Worm (Caenorhabditis elegans) whole organism, young adult: ENCODE measurements around the gene magu-4.

Source experiments
- B0336.3 ChIP-seq: fragments of 200-800 bp; sonication (Bioruptor generic); IDR thresholded peaks from 2 replicates; pipeline ENCODE4 v1.3.6; 2022; ENCODE audit warnings: missing genetic modification characterization, missing compliant biosample characterization
- C06A6.2 ChIP-seq: fragments of 200-800 bp; sonication (Bioruptor generic); conservative IDR thresholded peaks from 2 replicates; pipeline ENCODE4 v1.3.6; 2022; ENCODE audit warnings: missing genetic modification characterization, missing compliant biosample characterization
- F39B2.1 ChIP-seq: fragments of 200-800 bp; sonication (Bioruptor generic); IDR thresholded peaks from 2 replicates; pipeline ENCODE4 v1.3.6; 2022; ENCODE audit warnings: missing genetic modification reagents, missing genetic modification characterization, missing compliant biosample characterization
- F55B11.4 ChIP-seq: sonication (generic microtip); optimal IDR thresholded peaks from 2 replicates; lab custom pipeline; 2016; ENCODE audit warnings: missing compliant biosample characterization, missing genetic modification characterization, borderline replicate concordance; ENCODE audit not compliant: insufficient read depth
- F57A8.1 ChIP-seq: fragments of 200-800 bp; sonication (Bioruptor generic); optimal IDR thresholded peaks from 2 replicates; lab custom pipeline; 2018; ENCODE audit warnings: mild to moderate bottlenecking, missing genetic modification characterization, moderate library complexity, missing compliant biosample characterization
- K11D2.4 ChIP-seq: fragments of 200-800 bp; sonication (Bioruptor generic); IDR thresholded peaks from 2 replicates; pipeline ENCODE4 v1.3.6; 2022; ENCODE audit warnings: missing genetic modification reagents, missing genetic modification characterization, missing compliant biosample characterization
- Y53G8AR.9 ChIP-seq: fragments of 200-800 bp; sonication (Bioruptor generic); conservative IDR thresholded peaks from 2 replicates; pipeline ENCODE4 v1.3.6; 2022; ENCODE audit warnings: missing genetic modification reagents, missing genetic modification characterization, missing compliant biosample characterization
- Y56A3A.18 ChIP-seq: fragments of 200-800 bp; sonication (Bioruptor generic); IDR thresholded peaks from 2 replicates; pipeline ENCODE4 v1.3.6; 2022; ENCODE audit warnings: missing genetic modification reagents, missing genetic modification characterization, missing compliant biosample characterization
- ama-1 ChIP-seq, 3 experiments: fragments of 150-350 bp in 1 of 3; sonication (generic microtip) in 2 of 3; optimal IDR thresholded peaks; 2 replicates each; lab custom pipeline; 2014 to 2018; ENCODE audit warnings: missing biosample characterization in 2 of 3, missing genetic modification characterization in 2 of 3, missing genetic modification reagents in 2 of 3
- atf-7 ChIP-seq: sonication (generic microtip); optimal IDR thresholded peaks from 2 replicates; lab custom pipeline; 2017; ENCODE audit warnings: mild to moderate bottlenecking, missing genetic modification characterization, missing compliant biosample characterization
- attf-3 ChIP-seq: fragments of 200-800 bp; sonication (Bioruptor generic); conservative IDR thresholded peaks from 2 replicates; pipeline ENCODE4 v1.3.6; 2022; ENCODE audit warnings: missing genetic modification reagents, missing genetic modification characterization, missing compliant biosample characterization
- attf-6 ChIP-seq: fragments of 200-800 bp; sonication (Bioruptor generic); IDR thresholded peaks from 2 replicates; pipeline ENCODE4 v1.3.6; 2022; ENCODE audit warnings: missing genetic modification reagents, missing genetic modification characterization, missing compliant biosample characterization
- ceh-27 ChIP-seq: fragments of 200-800 bp; sonication (Bioruptor generic); optimal IDR thresholded peaks from 2 replicates; lab custom pipeline; 2018; ENCODE audit warnings: mild to moderate bottlenecking, missing genetic modification characterization, moderate library complexity, missing compliant biosample characterization
- ceh-91 ChIP-seq: fragments of 200-800 bp; sonication (Bioruptor generic); IDR thresholded peaks from 2 replicates; pipeline ENCODE4 v1.3.6; 2022; ENCODE audit warnings: missing genetic modification reagents, missing genetic modification characterization, missing compliant biosample characterization
- dox-1 ChIP-seq: fragments of 200-800 bp; sonication (Bioruptor generic); IDR thresholded peaks from 2 replicates; pipeline ENCODE4 v1.3.6; 2022; ENCODE audit warnings: missing genetic modification reagents, missing genetic modification characterization, missing compliant biosample characterization
- dpff-1 ChIP-seq: sonication (generic microtip); optimal IDR thresholded peaks from 2 replicates; lab custom pipeline; 2017; ENCODE audit warnings: mild to moderate bottlenecking, missing genetic modification characterization, missing compliant biosample characterization
- him-1 ChIP-seq: sonication (generic microtip); optimal IDR thresholded peaks from 2 replicates; lab custom pipeline; 2016; ENCODE audit warnings: missing genotype, missing genetic modification reagents, missing genetic modification characterization, missing compliant biosample characterization
- hlh-26 ChIP-seq: fragments of 200-800 bp; sonication (Bioruptor generic); conservative IDR thresholded peaks from 2 replicates; pipeline ENCODE4 v1.3.6; 2022; ENCODE audit warnings: missing genetic modification reagents, missing genetic modification characterization, missing compliant biosample characterization
- hmg-1.2 ChIP-seq: fragments of 200-800 bp; sonication (Bioruptor generic); IDR thresholded peaks from 2 replicates; pipeline ENCODE4 v1.3.6; 2022; ENCODE audit warnings: missing genetic modification reagents, missing genetic modification characterization, missing compliant biosample characterization
- hsf-1 ChIP-seq: fragments of 200-800 bp; sonication (Bioruptor generic); IDR thresholded peaks from 2 replicates; pipeline ENCODE4 v1.3.6; 2022; ENCODE audit warnings: missing genetic modification reagents, missing genetic modification characterization, missing compliant biosample characterization
- let-526 ChIP-seq: fragments of 200-800 bp; sonication (Bioruptor generic); IDR thresholded peaks from 2 replicates; pipeline ENCODE4 v1.3.6; 2022; ENCODE audit warnings: missing genetic modification reagents, missing genetic modification characterization, missing compliant biosample characterization
- let-607 ChIP-seq, 2 experiments: fragments of 200-800 bp in 1 of 2; sonication (Bioruptor generic) in 1 of 2; sonication (generic microtip) in 1 of 2; optimal IDR thresholded peaks; 2 replicates each; lab custom pipeline; 2016 to 2018; ENCODE audit warnings: mild to moderate bottlenecking in 2 of 2, missing compliant biosample characterization in 2 of 2, missing genetic modification characterization in 2 of 2, moderate library complexity in 2 of 2, missing genotype in 1 of 2
- lsy-27 ChIP-seq: sonication (generic microtip); optimal IDR thresholded peaks from 2 replicates; lab custom pipeline; 2017; ENCODE audit warnings: missing genetic modification characterization, mild to moderate bottlenecking, missing compliant biosample characterization, antibody characterized with exemption, missing genotype, borderline replicate concordance; ENCODE audit not compliant: insufficient read depth
- madf-8 ChIP-seq: fragments of 200-800 bp; sonication (Bioruptor generic); conservative IDR thresholded peaks from 2 replicates; pipeline ENCODE4 v1.3.6; 2022; ENCODE audit warnings: missing genetic modification reagents, missing genetic modification characterization, missing compliant biosample characterization
- nfyb-1 ChIP-seq: fragments of 200-800 bp; sonication (Bioruptor generic); IDR thresholded peaks from 2 replicates; pipeline ENCODE4 v1.3.6; 2022; ENCODE audit warnings: missing genetic modification reagents, missing genetic modification characterization, missing compliant biosample characterization
- nhr-90 ChIP-seq: sonication (generic microtip); optimal IDR thresholded peaks from 2 replicates; lab custom pipeline; 2016; ENCODE audit warnings: missing genotype, mild to moderate bottlenecking, missing genetic modification characterization, missing compliant biosample characterization
- pbrm-1 ChIP-seq: fragments of 200-800 bp; sonication (Bioruptor generic); IDR thresholded peaks from 2 replicates; pipeline ENCODE4 v1.3.6; 2022; ENCODE audit warnings: missing genetic modification reagents, missing genetic modification characterization, missing compliant biosample characterization
- rec-8 ChIP-seq, 2 experiments: sonication (generic microtip); optimal IDR thresholded peaks; 2 replicates each; lab custom pipeline; 2016; ENCODE audit warnings: mild to moderate bottlenecking in 2 of 2, missing genetic modification characterization in 2 of 2, missing genetic modification reagents in 2 of 2, missing genotype in 2 of 2, missing biosample characterization in 1 of 2, missing compliant biosample characterization in 1 of 2, moderate library complexity in 1 of 2
- snpc-1.1 ChIP-seq: sonication (generic microtip); optimal IDR thresholded peaks from 2 replicates; lab custom pipeline; 2017; ENCODE audit warnings: missing genetic modification characterization, mild to moderate bottlenecking, missing compliant biosample characterization, antibody characterized with exemption, moderate library complexity, missing genotype, missing genetic modification reagents; ENCODE audit not compliant: insufficient read depth
- snpc-4 ChIP-seq, 5 experiments: fragments of 150-350 bp in 1 of 5; sonication (generic microtip) in 4 of 5; optimal IDR thresholded peaks; 2 replicates each; lab custom pipeline; 2014 to 2018; ENCODE audit warnings: missing genetic modification characterization in 5 of 5, missing biosample characterization in 3 of 5, antibody characterized with exemption in 2 of 5, mild to moderate bottlenecking in 2 of 5, missing compliant biosample characterization in 2 of 5, missing genotype in 2 of 5, moderate library complexity in 2 of 5, missing genetic modification reagents in 1 of 5
- tbp1 ChIP-seq: fragments of 200-800 bp; sonication (Bioruptor generic); optimal IDR thresholded peaks from 2 replicates; lab custom pipeline; 2018; ENCODE audit warnings: mild to moderate bottlenecking, missing genetic modification characterization, missing compliant biosample characterization
- tlf-1 ChIP-seq: fragments of 200-800 bp; sonication (Bioruptor generic); optimal IDR thresholded peaks from 2 replicates; lab custom pipeline; 2018; ENCODE audit warnings: mild to moderate bottlenecking, missing genetic modification characterization, missing compliant biosample characterization
- unc-62 ChIP-seq: fragments of 150-350 bp; optimal IDR thresholded peaks from 2 replicates; lab custom pipeline; 2014; ENCODE audit warnings: missing biosample characterization, missing genetic modification reagents, missing genetic modification characterization

The magu-4 gene

DNA sequence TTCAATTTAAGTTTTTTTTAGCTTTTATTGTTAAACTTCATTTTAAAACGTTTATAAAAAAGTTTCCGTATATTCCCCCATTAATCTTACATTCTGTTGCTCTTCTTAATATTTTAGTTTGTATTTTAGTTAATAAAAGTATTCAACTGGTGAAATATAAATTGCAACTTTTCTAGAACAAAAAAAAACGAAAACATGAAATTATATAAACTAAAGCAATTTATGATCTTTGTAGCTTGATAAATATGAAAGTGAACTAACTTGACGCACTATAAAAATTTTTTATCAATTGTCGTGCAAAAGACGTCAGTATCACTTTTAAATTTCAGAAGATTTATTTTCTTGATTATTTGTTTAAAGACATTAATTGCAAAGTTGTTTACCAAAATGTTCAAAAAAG lies 8.1 kb downstream of the magu-4 start, which contains the start of gene F44D12.2:
F44D12.2 (minus strand) TSS at position 101 of the 400 bp plus-strand sequence.
- TF ChIP-seq atf-7 (no peak), F55B11.4 (tag; lab: Kevin White, UChicago) (no peak), Y56A3A.18 (GFP tag; lab: Robert Waterston, UW) (no peak), dpff-1 (tag; lab: Kevin White, UChicago) (no peak)

DNA sequence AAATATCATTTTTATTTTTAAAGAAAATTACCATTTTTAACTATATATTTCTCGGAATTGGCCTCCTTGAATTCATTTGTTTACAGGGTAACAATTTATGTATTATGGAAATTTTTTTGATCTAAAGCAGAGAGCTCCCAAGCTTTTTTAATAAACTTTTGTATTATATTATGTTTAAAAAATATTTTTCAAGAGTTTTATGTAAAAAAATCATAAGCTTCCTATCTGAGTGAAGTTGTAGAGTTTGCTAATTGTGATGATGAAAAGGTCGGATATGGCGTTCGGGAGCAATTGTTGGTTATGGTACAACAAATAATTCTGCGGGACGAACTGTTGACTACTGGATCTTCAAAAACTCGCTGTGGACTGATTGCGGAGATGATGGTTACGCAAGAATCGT lies 11.7 kb downstream of the magu-4 start, which contains the start of gene F44D12.19:
F44D12.19 (plus strand) TSS at position 301 of the 400 bp plus-strand sequence.
- TF ChIP-seq let-607 (tag; optimal IDR thresholded peaks at IDR 0.05; lab: Kevin White, UChicago) (no peak), attf-6 (GFP tag; lab: Robert Waterston, UW) (no peak), ceh-91 (GFP tag; lab: Robert Waterston, UW) (no peak), hsf-1 (GFP tag; lab: Robert Waterston, UW) (no peak), F39B2.1 (GFP tag; lab: Robert Waterston, UW) (no peak), B0336.3 (GFP tag; lab: Robert Waterston, UW) (no peak), him-1 (tag; lab: Kevin White, UChicago) (no peak), dox-1 (GFP tag; lab: Robert Waterston, UW) (no peak), C06A6.2 (GFP tag; lab: Robert Waterston, UW) (no peak), attf-3 (no peak), K11D2.4 (GFP tag; lab: Robert Waterston, UW) (no peak), madf-8 (no peak), ceh-27 (no peak), F57A8.1 (no peak), snpc-1.1 (no peak)

DNA sequence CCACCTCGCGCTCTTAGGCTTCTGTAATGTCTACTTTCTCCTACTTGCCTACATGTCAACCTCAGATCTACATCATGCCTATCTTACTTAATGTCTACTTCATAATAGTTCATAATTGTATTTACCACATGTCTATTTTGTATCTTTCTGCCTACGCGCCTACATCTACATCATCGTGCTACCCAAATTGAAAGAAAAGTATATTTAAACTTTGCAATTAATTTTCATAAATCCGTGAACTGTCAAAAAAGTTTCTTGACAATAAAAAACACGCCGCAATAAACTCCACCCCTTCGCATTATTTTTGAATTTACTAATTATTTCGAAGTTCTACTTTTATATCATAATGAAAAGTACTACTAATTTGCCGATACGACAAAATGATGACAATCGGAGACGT lies 13.4 kb downstream of the magu-4 start, which contains the start of gene F44D12.8:
F44D12.8 (plus strand) TSS at position 301 of the 400 bp plus-strand sequence.
- TF ChIP-seq pbrm-1 (GFP tag; lab: Robert Waterston, UW): no peak
- TF ChIP-seq unc-62: no peak
- no peak for TF ChIP-seq tbp1 (GFP tag; lab: Kevin White, UChicago)

DNA sequence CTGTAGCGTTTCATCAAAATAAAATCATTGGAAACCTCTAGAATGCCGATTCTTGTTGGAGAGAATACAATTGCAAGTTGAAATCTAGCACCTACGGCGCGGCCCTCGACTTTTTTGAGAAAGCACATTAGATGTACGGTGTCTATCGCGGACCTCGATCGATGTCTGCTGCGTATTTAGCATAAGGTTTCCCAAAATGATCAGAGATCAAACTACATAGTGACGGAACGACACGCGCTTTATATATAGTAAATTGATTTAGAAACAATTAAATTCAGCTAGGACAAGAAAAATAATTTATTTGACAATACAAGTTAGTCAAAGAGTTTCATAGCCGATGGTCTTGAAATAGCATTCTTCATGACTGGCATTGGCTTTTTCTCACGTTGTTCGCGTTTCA lies 16.6 kb downstream of the magu-4 start:
- TF ChIP-seq dox-1 (GFP tag; lab: Robert Waterston, UW) (no peak), nhr-90 (tag; lab: Kevin White, UChicago) (no peak), hmg-1.2 (peak; percentile 51), snpc-4 (GFP tag; optimal IDR thresholded peaks at IDR 0.05; lab: Kevin White, UChicago) (no peak), snpc-4 (tag; optimal IDR thresholded peaks at IDR 0.05; lab: Kevin White, UChicago) (peak in 2 of 4 experiments; percentile 62 to 85), lsy-27 (tag; lab: Kevin White, UChicago) (no peak), K11D2.4 (GFP tag; lab: Robert Waterston, UW) (no peak), pbrm-1 (GFP tag; lab: Robert Waterston, UW) (peak; percentile 54), rec-8 (tag; optimal IDR thresholded peaks at IDR 0.05; lab: Kevin White, UChicago) (no peak), snpc-1.1 (peak; percentile 71), C06A6.2 (GFP tag; lab: Robert Waterston, UW) (no peak)

DNA sequence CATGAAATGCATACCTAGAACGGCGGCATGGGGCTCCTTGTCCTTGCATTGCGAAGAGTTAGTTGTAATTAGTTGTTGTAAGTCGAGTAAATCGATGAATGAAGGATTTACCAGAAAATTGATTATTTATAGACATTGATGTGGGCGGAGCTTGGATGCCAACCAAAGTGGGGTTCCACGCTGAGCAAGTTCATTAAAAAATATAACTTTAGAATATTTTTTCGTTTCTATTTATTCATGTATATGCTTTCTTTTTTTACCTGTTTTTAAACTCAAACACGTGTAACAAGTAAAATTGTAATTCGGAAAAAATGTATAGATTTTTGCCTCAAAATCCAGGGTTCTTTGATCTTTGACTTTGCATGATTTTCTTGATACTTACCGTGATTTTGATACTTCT lies 18.0 kb downstream of the magu-4 start, which contains the start of gene gipc-2:
gipc-2 (minus strand) TSS at position 101 of the 400 bp plus-strand sequence.
- no peak for TF ChIP-seq hlh-26
- TF ChIP-seq let-526: no peak
- TF ChIP-seq F57A8.1: no peak
- TF ChIP-seq Y56A3A.18 (GFP tag; lab: Robert Waterston, UW): no peak
- TF ChIP-seq tlf-1: no peak
- no peak for TF ChIP-seq Y53G8AR.9
- TF ChIP-seq nfyb-1: no peak
- no peak for TF ChIP-seq F55B11.4 (tag; lab: Kevin White, UChicago)
- no peak for TF ChIP-seq ama-1 (optimal IDR thresholded peaks at IDR 0.05; lab: Kevin White, UChicago)
- no peak for TF ChIP-seq ama-1 (GFP tag; optimal IDR thresholded peaks at IDR 0.05; lab: Kevin White, UChicago)
- TF ChIP-seq dpff-1 (tag; lab: Kevin White, UChicago): no peak
- TF ChIP-seq unc-62: no peak
- TF ChIP-seq, all 124 proteins: peak for 0
